Worm (Caenorhabditis elegans): ENCODE data around the gene M03A1.8.

ce11 chrII:4584313-4584712 lies 24.2 kb downstream of the M03A1.8 start:
- TF ChIP-seq W03F9.2 (tag; optimal IDR thresholded peaks at IDR 0.05) (no peak), him-1 (tag; optimal IDR thresholded peaks at IDR 0.05) (no peak)
